Fruit fly (Drosophila melanogaster): ENCODE results near the gene Odj.

- TF ChIP-seq CTCF (optimal IDR thresholded peaks at IDR 0.05), result no peak
- TF ChIP-seq CG8478 (optimal IDR thresholded peaks at IDR 0.05), result no peak
Observed at dm6 chr3R:17807035-17807606, 1.9 kb downstream of the Odj start, which contains the start of gene CG17801.

Data from S2 (cell line).